Worm (Caenorhabditis elegans) whole organism, midembryonic: ENCODE measurements around the gene sri-24.

ENCODE experiments used
- T22C8.4 ChIP-seq: fragments of 200-800 bp; sonication (Bioruptor generic); IDR thresholded peaks from 2 replicates; pipeline ENCODE4 v1.3.6; 2022; ENCODE audit warnings: missing genetic modification characterization, missing compliant biosample characterization
- flt-1 ChIP-seq: fragments of 200-800 bp; sonication (Bioruptor generic); IDR thresholded peaks from 2 replicates; pipeline ENCODE4 v1.3.6; 2022; ENCODE audit warnings: missing genetic modification characterization, missing compliant biosample characterization
- klf-2 ChIP-seq: fragments of 200-800 bp; sonication (Bioruptor generic); conservative IDR thresholded peaks from 2 replicates; pipeline ENCODE4 v1.3.6; 2022; ENCODE audit warnings: missing genetic modification reagents, missing genetic modification characterization, missing compliant biosample characterization
- ref-1 ChIP-seq: fragments of 200-800 bp; sonication (Bioruptor generic); conservative IDR thresholded peaks from 2 replicates; pipeline ENCODE4 v1.3.6; 2022; ENCODE audit warnings: missing genetic modification reagents, missing genetic modification characterization, missing compliant biosample characterization
- ztf-23 ChIP-seq: fragments of 200-800 bp; sonication (Bioruptor generic); IDR thresholded peaks from 2 replicates; pipeline ENCODE4 v1.3.6; 2022; ENCODE audit warnings: missing genetic modification reagents, missing genetic modification characterization, missing compliant biosample characterization

- TF ChIP-seq ref-1 (GFP tag; lab: Robert Waterston, UW), result no peak
- no peak for TF ChIP-seq ztf-23 (GFP tag; lab: Robert Waterston, UW)
- no peak for TF ChIP-seq flt-1 (GFP tag; lab: Robert Waterston, UW)
- no peak for TF ChIP-seq klf-2 (GFP tag; lab: Robert Waterston, UW)
- TF ChIP-seq T22C8.4 (GFP tag; lab: Robert Waterston, UW), result no peak
These were observed 25.6 kb upstream of the sri-24 start, which contains the start of gene Y75B12B.3 for ce11 chrV:15186259-15186927.
